Worm (Caenorhabditis elegans): ENCODE data around the gene del-9.

DNA sequence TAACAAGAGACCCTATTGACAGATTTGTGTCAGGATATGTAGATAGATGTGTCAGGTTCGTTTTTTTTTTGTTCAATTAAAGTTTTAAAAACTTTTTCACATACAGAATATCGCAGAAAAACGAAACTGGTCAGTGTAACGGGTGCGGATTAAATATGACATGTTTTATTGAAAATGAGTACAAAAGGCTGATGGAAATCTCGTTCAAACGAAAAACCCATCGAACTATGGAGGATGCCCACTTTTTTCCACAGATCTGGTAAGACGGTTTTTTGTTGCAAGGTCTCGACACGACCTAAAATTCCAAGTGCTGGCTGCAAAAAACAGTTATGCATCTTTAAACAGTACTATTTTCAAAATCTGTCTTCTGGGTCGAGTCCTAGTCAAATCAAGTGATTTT, 13.0 kb upstream of the del-9 start:
- no peak for TF ChIP-seq nhr-28 (tag; optimal IDR thresholded peaks at IDR 0.05)
- TF ChIP-seq mep-1 (tag; optimal IDR thresholded peaks at IDR 0.05): no peak
- TF ChIP-seq lin-13 (tag; optimal IDR thresholded peaks at IDR 0.05): no peak
- TF ChIP-seq unc-62 (GFP tag; optimal IDR thresholded peaks at IDR 0.05): no peak
- TF ChIP-seq ztf-11 (tag; optimal IDR thresholded peaks at IDR 0.05): no peak
- no peak for TF ChIP-seq unc-39 (tag; optimal IDR thresholded peaks at IDR 0.05)
- no peak for TF ChIP-seq snpc-4 (tag; optimal IDR thresholded peaks at IDR 0.05)
- TF ChIP-seq elt-1 (tag; optimal IDR thresholded peaks at IDR 0.05; ENCODE audit: borderline replicate concordance, insufficient read depth): no peak
- TF ChIP-seq nhr-237 (tag; optimal IDR thresholded peaks at IDR 0.05): no peak
- TF ChIP-seq pha-4 (tag; optimal IDR thresholded peaks at IDR 0.05): no peak

Measured in whole organism, mixed stage, embryonic.